Fruit fly (Drosophila melanogaster): Measurements from ENCODE around the gene B4.

DNA sequence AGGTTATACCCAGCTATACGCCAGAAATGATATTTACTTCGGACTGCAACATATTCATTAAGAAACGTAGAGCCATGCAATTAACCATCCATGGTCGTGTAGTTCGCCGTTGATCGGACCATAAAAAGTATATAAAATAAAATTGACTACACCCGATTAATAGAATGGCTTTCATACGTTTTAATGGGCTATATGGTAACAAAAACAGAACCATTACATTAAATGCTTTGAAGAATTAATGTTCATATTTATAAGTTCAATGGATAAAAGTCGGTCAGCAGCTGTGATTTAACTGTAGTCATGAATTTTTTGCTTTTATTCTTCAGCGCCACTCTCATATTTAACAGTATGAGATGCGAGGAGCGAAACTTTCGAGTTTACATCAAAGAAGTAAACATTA lies 16.6 kb downstream of the B4 start, which contains the start of gene CG33645:
- no peak for TF ChIP-seq h (optimal IDR thresholded peaks at IDR 0.05)
- no peak for TF ChIP-seq psq (optimal IDR thresholded peaks at IDR 0.05)
- no peak for TF ChIP-seq ttk (optimal IDR thresholded peaks at IDR 0.05)
- no peak for TF ChIP-seq Myc (optimal IDR thresholded peaks at IDR 0.05)
